Fruit fly (Drosophila melanogaster) whole organism, embryonic: ENCODE results near the gene CG3517.

Experiments
- Bgb ChIP-seq: fragments of 200-800 bp; sonication (Bioruptor generic); IDR thresholded peaks from 2 replicates; pipeline ENCODE4 v1.3.6; 2022; ENCODE audit warnings: missing biosample characterization, missing genetic modification characterization; ENCODE audit not compliant: partially characterized antibody
- Blimp-1 ChIP-seq: fragments of 200-800 bp; sonication (Bioruptor generic); optimal IDR thresholded peaks from 3 replicates; lab custom pipeline; 2018; ENCODE audit warnings: missing biosample characterization, missing genetic modification characterization, mild to moderate bottlenecking, moderate library complexity, missing genetic modification reagents
- BtbVII ChIP-seq: fragments of 200-800 bp; sonication (Bioruptor generic); optimal IDR thresholded peaks from 3 replicates; lab custom pipeline; 2017; ENCODE audit warnings: missing biosample characterization, mild to moderate bottlenecking, missing genetic modification characterization
- CG1024 ChIP-seq: fragments of 200-800 bp; sonication (Bioruptor generic); IDR thresholded peaks from 2 replicates; pipeline ENCODE4 v1.3.6; 2022; ENCODE audit warnings: missing biosample characterization, missing genetic modification characterization
- CG11696 ChIP-seq: fragments of 200-800 bp; sonication (Bioruptor generic); IDR thresholded peaks from 2 replicates; pipeline ENCODE4 v1.3.6; 2022; ENCODE audit warnings: missing biosample characterization, missing genetic modification characterization
- CG12071 ChIP-seq: fragments of 200-800 bp; sonication (Bioruptor generic); optimal IDR thresholded peaks from 3 replicates; lab custom pipeline; 2018; ENCODE audit warnings: missing biosample characterization, mild to moderate bottlenecking, missing genetic modification characterization
- CG12219 ChIP-seq: fragments of 200-800 bp; sonication (Bioruptor generic); optimal IDR thresholded peaks from 3 replicates; lab custom pipeline; 2018; ENCODE audit warnings: missing biosample characterization, mild to moderate bottlenecking, missing genetic modification characterization
- CG12236 ChIP-seq: fragments of 200-800 bp; sonication (Bioruptor generic); optimal IDR thresholded peaks from 2 replicates; lab custom pipeline; 2016; ENCODE audit warnings: missing biosample characterization, missing genetic modification characterization
- CG12659 ChIP-seq: fragments of 200-800 bp; sonication (Bioruptor generic); optimal IDR thresholded peaks from 3 replicates; lab custom pipeline; 2017; ENCODE audit warnings: mild to moderate bottlenecking, missing biosample characterization, missing genetic modification reagents, missing genetic modification characterization
- CG13424 ChIP-seq: fragments of 200-800 bp; sonication (Bioruptor generic); optimal IDR thresholded peaks from 2 replicates; lab custom pipeline; 2019; ENCODE audit warnings: missing biosample characterization, mild to moderate bottlenecking, missing genetic modification characterization, moderate library complexity
- CG13624 ChIP-seq: fragments of 200-800 bp; sonication (Bioruptor generic); optimal IDR thresholded peaks from 2 replicates; lab custom pipeline; 2016; ENCODE audit warnings: missing biosample characterization, missing genetic modification characterization
- CG15696 ChIP-seq: fragments of 200-800 bp; sonication (Bioruptor generic); optimal IDR thresholded peaks from 2 replicates; lab custom pipeline; 2019; ENCODE audit warnings: missing biosample characterization, mild to moderate bottlenecking, missing genetic modification characterization, moderate library complexity
- CG1603 ChIP-seq: fragments of 200-800 bp; sonication (Bioruptor generic); optimal IDR thresholded peaks from 2 replicates; lab custom pipeline; 2019; ENCODE audit warnings: missing biosample characterization, mild to moderate bottlenecking, missing genetic modification characterization, moderate library complexity
- CG1647 ChIP-seq: fragments of 200-800 bp; sonication (Bioruptor generic); optimal IDR thresholded peaks from 3 replicates; lab custom pipeline; 2016; ENCODE audit warnings: missing biosample characterization, missing genetic modification characterization
- CG16813 ChIP-seq: fragments of 200-800 bp; sonication (Bioruptor generic); IDR thresholded peaks from 3 replicates; pipeline ENCODE4 v1.3.6; 2022; ENCODE audit warnings: missing biosample characterization, missing genetic modification characterization; ENCODE audit not compliant: partially characterized antibody
- CG17385 ChIP-seq: fragments of 200-800 bp; sonication (Bioruptor generic); optimal IDR thresholded peaks from 3 replicates; lab custom pipeline; 2018; ENCODE audit warnings: missing biosample characterization, mild to moderate bottlenecking, missing genetic modification characterization
- CG1792 ChIP-seq: fragments of 200-800 bp; sonication (Bioruptor generic); optimal IDR thresholded peaks from 2 replicates; lab custom pipeline; 2016; ENCODE audit warnings: missing biosample characterization, missing genetic modification characterization
- CG2202 ChIP-seq: fragments of 200-800 bp; sonication (Bioruptor generic); optimal IDR thresholded peaks from 2 replicates; lab custom pipeline; 2018; ENCODE audit warnings: missing biosample characterization, mild to moderate bottlenecking, missing genetic modification characterization
- CG30431 ChIP-seq: fragments of 200-800 bp; sonication (Bioruptor generic); optimal IDR thresholded peaks from 2 replicates; lab custom pipeline; 2017; ENCODE audit warnings: missing biosample characterization, missing genetic modification characterization
- CG3726 ChIP-seq: fragments of 200-800 bp; sonication (Bioruptor generic); IDR thresholded peaks from 3 replicates; pipeline ENCODE4, ENCODE4 v1.3.6; 2022; ENCODE audit warnings: missing biosample characterization, missing genetic modification characterization
- CG3838 ChIP-seq: fragments of 200-800 bp; sonication (Bioruptor generic); optimal IDR thresholded peaks from 3 replicates; lab custom pipeline; 2016; ENCODE audit warnings: missing biosample characterization, missing genetic modification characterization
- CG4707 ChIP-seq: fragments of 200-800 bp; sonication (Bioruptor generic); optimal IDR thresholded peaks from 2 replicates; lab custom pipeline; 2018; ENCODE audit warnings: missing biosample characterization, mild to moderate bottlenecking, missing genetic modification characterization, moderate library complexity
- CG6254 ChIP-seq: fragments of 200-800 bp; sonication (Bioruptor generic); optimal IDR thresholded peaks from 3 replicates; lab custom pipeline; 2017; ENCODE audit warnings: mild to moderate bottlenecking, missing biosample characterization, missing genetic modification reagents, missing genetic modification characterization
- CG6854 ChIP-seq: fragments of 200-800 bp; sonication (Bioruptor generic); optimal IDR thresholded peaks from 3 replicates; lab custom pipeline; 2017; ENCODE audit warnings: missing biosample characterization, mild to moderate bottlenecking, missing genetic modification characterization
- CG7372 ChIP-seq: fragments of 200-800 bp; sonication (Bioruptor generic); IDR thresholded peaks from 2 replicates; pipeline ENCODE4 v1.3.6; 2022; ENCODE audit warnings: missing biosample characterization, missing genetic modification characterization
- CG7987 ChIP-seq: fragments of 200-800 bp; sonication (Bioruptor generic); optimal IDR thresholded peaks from 2 replicates; lab custom pipeline; 2018; ENCODE audit warnings: missing biosample characterization, mild to moderate bottlenecking, missing genetic modification characterization, moderate library complexity
- Hey ChIP-seq: fragments of 200-800 bp; sonication (Bioruptor generic); optimal IDR thresholded peaks from 3 replicates; lab custom pipeline; 2018; ENCODE audit warnings: missing biosample characterization, mild to moderate bottlenecking, missing genetic modification characterization
- Jarid2 ChIP-seq: fragments of 200-800 bp; sonication (Bioruptor generic); optimal IDR thresholded peaks from 3 replicates; lab custom pipeline; 2017; ENCODE audit warnings: mild to moderate bottlenecking, missing biosample characterization, missing genetic modification reagents, missing genetic modification characterization
- Nf-YB ChIP-seq: fragments of 200-800 bp; sonication (Bioruptor generic); optimal IDR thresholded peaks from 3 replicates; lab custom pipeline; 2019; ENCODE audit warnings: missing biosample characterization, mild to moderate bottlenecking, missing genetic modification characterization, moderate library complexity
- Scr ChIP-seq: fragments of 200-800 bp; sonication (Bioruptor generic); IDR thresholded peaks from 2 replicates; pipeline ENCODE4 v1.3.6; 2022; ENCODE audit warnings: missing biosample characterization, missing genetic modification characterization; ENCODE audit not compliant: partially characterized antibody
- Stat92E ChIP-seq, 3 experiments: fragments of >200 bp in 2 of 3; fragments of 200-800 bp in 1 of 3; sonication (Bioruptor generic) in 1 of 3; optimal IDR thresholded peaks; 2 replicates each; lab custom pipeline; 2017 to 2019; ENCODE audit warnings: missing biosample characterization in 3 of 3, missing genetic modification characterization in 3 of 3, mild to moderate bottlenecking in 1 of 3, moderate library complexity in 1 of 3
- Taf1 ChIP-seq: fragments of 200-800 bp; sonication (Bioruptor generic); IDR thresholded peaks from 2 replicates; pipeline ENCODE4 v1.3.6; 2022; ENCODE audit warnings: missing biosample characterization, missing genetic modification characterization
- Xbp1 ChIP-seq: fragments of 200-800 bp; sonication (Bioruptor generic); optimal IDR thresholded peaks from 3 replicates; lab custom pipeline; 2016; ENCODE audit warnings: missing biosample characterization, mild to moderate bottlenecking, missing genetic modification characterization
- aop ChIP-seq: fragments of 200-800 bp; sonication (Bioruptor generic); IDR thresholded peaks from 2 replicates; pipeline ENCODE4 v1.3.6; 2022; ENCODE audit warnings: missing biosample characterization, missing genetic modification characterization
- ara ChIP-seq: fragments of 200-800 bp; sonication (Bioruptor generic); IDR thresholded peaks from 2 replicates; pipeline ENCODE4 v1.3.6; 2022; ENCODE audit warnings: missing biosample characterization, missing genetic modification characterization
- az2 ChIP-seq: fragments of 200-800 bp; sonication (Bioruptor generic); optimal IDR thresholded peaks from 3 replicates; lab custom pipeline; 2016; ENCODE audit warnings: missing biosample characterization, missing genetic modification characterization
- chif ChIP-seq, 2 experiments: fragments of 200-800 bp; sonication (Bioruptor generic); optimal IDR thresholded peaks; 3 replicates each; lab custom pipeline; 2016; ENCODE audit warnings: missing biosample characterization in 2 of 2, missing genetic modification characterization in 2 of 2
- chm ChIP-seq: fragments of 200-800 bp; sonication (Bioruptor generic); IDR thresholded peaks from 2 replicates; pipeline ENCODE4 v1.3.6; 2022; ENCODE audit warnings: missing biosample characterization, missing genetic modification characterization
- dysf ChIP-seq: fragments of 200-800 bp; sonication (Bioruptor generic); IDR thresholded peaks from 3 replicates; pipeline ENCODE4 v1.3.6; 2022; ENCODE audit warnings: missing biosample characterization, missing genetic modification characterization
- gce ChIP-seq: fragments of 200-800 bp; sonication (Bioruptor generic); IDR thresholded peaks from 3 replicates; pipeline ENCODE4 v1.3.6; 2022; ENCODE audit warnings: missing biosample characterization, missing genetic modification characterization
- ham ChIP-seq: fragments of 200-800 bp; sonication (Bioruptor generic); IDR thresholded peaks from 2 replicates; pipeline ENCODE4 v1.3.6; 2022; ENCODE audit warnings: missing biosample characterization, missing genetic modification characterization
- kay ChIP-seq: fragments of 200-800 bp; sonication (Bioruptor generic); optimal IDR thresholded peaks from 2 replicates; lab custom pipeline; 2016; ENCODE audit warnings: missing biosample characterization, missing genetic modification characterization
- klu ChIP-seq: fragments of 200-800 bp; sonication (Bioruptor generic); IDR thresholded peaks from 2 replicates; pipeline ENCODE4 v1.3.6; 2022; ENCODE audit warnings: missing biosample characterization, missing genetic modification characterization
- lbe ChIP-seq: fragments of 200-800 bp; sonication (Bioruptor generic); optimal IDR thresholded peaks from 2 replicates; lab custom pipeline; 2016; ENCODE audit warnings: missing biosample characterization, mild to moderate bottlenecking, missing genetic modification characterization
- odd ChIP-seq: fragments of 200-800 bp; sonication (Bioruptor generic); optimal IDR thresholded peaks from 2 replicates; lab custom pipeline; 2017; ENCODE audit warnings: missing biosample characterization, mild to moderate bottlenecking, missing genetic modification characterization
- p53 ChIP-seq: fragments of 200-800 bp; sonication (Bioruptor generic); optimal IDR thresholded peaks from 2 replicates; lab custom pipeline; 2016; ENCODE audit warnings: missing biosample characterization, missing genetic modification characterization
- psq ChIP-seq: fragments of 200-800 bp; sonication (Bioruptor generic); optimal IDR thresholded peaks from 2 replicates; lab custom pipeline; 2017; ENCODE audit warnings: missing biosample characterization, missing genetic modification characterization
- tio ChIP-seq: fragments of 200-800 bp; sonication (Bioruptor generic); optimal IDR thresholded peaks from 2 replicates; lab custom pipeline; 2017; ENCODE audit warnings: missing biosample characterization, missing genetic modification characterization, inconsistent platforms
- vfl ChIP-seq: fragments of 200-800 bp; sonication (Bioruptor generic); optimal IDR thresholded peaks from 2 replicates; lab custom pipeline; 2016; ENCODE audit warnings: missing biosample characterization, missing genetic modification characterization

CG3517 gene

dm6 chr3R:19463874-19464549, 39.0 kb upstream of the CG3517 start (continued):
- no peak for TF ChIP-seq Bgb (GFP tag; lab: Robert Waterston, UW)
- TF ChIP-seq CG12659 (GFP tag; lab: Kevin White, UChicago) = peak; percentile 67
- peak; percentile 23 for TF ChIP-seq CG1792 (GFP tag; lab: Kevin White, UChicago)
- TF ChIP-seq tio (GFP tag; lab: Kevin White, UChicago) = peak; percentile 33
- peak; percentile 80 for TF ChIP-seq CG15696 (tag; lab: Kevin White, UChicago)
- TF ChIP-seq CG17385 (GFP tag; lab: Kevin White, UChicago) = peak; percentile 49
- peak; percentile 81 for TF ChIP-seq CG4707 (GFP tag; lab: Kevin White, UChicago)
- no peak for TF ChIP-seq Stat92E (GFP tag; optimal IDR thresholded peaks at IDR 0.05; lab: Kevin White, UChicago)
- TF ChIP-seq BtbVII (GFP tag; lab: Kevin White, UChicago) = peak; percentile 69
- peak; percentile 18; the same call in 1 of the 2 replicates for TF ChIP-seq CG1024 (GFP tag; lab: Robert Waterston, UW)
- TF ChIP-seq dysf (GFP tag; lab: Robert Waterston, UW) = 0 out of 3 replicates have a peak, but pooled peaks have one; percentile 21
- TF ChIP-seq CG6254 (GFP tag; lab: Kevin White, UChicago) = peak; percentile 76
- TF ChIP-seq CG12219 = peak; percentile 60
- TF ChIP-seq aop (GFP tag; lab: Robert Waterston, UW) = no peak
- TF ChIP-seq CG1603 (tag; lab: Kevin White, UChicago) = peak; percentile 55
- peak; percentile 22 for TF ChIP-seq CG13424 (tag; lab: Kevin White, UChicago)
- TF ChIP-seq ham (GFP tag; lab: Robert Waterston, UW) = no peak
- TF ChIP-seq Jarid2 (GFP tag; lab: Kevin White, UChicago) = no peak
- peak; percentile 61 for TF ChIP-seq CG3838 (GFP tag; lab: Kevin White, UChicago)
- TF ChIP-seq CG13624 (GFP tag; lab: Kevin White, UChicago) = peak; percentile 14
- peak; percentile 39 for TF ChIP-seq Hey (tag; lab: Kevin White, UChicago)
- TF ChIP-seq CG12071 (GFP tag; lab: Kevin White, UChicago) = peak; percentile 81
- TF ChIP-seq CG7987 (GFP tag; lab: Kevin White, UChicago) = peak; percentile 77
- TF ChIP-seq klu = no peak
- peak; percentile 55; the same call in 1 of the 2 replicates for TF ChIP-seq ara (GFP tag; lab: Robert Waterston, UW)
- peak; percentile 72 for TF ChIP-seq CG12236
- peak; percentile 61 for TF ChIP-seq p53 (GFP tag; lab: Kevin White, UChicago)
- TF ChIP-seq CG7372 (GFP tag; lab: Robert Waterston, UW) = no peak
- TF ChIP-seq Xbp1 (GFP tag; lab: Kevin White, UChicago) = peak; percentile 13
- TF ChIP-seq CG2202 (tag; lab: Kevin White, UChicago) = peak; percentile 86
- no peak for TF ChIP-seq az2 (GFP tag; lab: Kevin White, UChicago)
- TF ChIP-seq psq (GFP tag; lab: Kevin White, UChicago) = peak; percentile 41
- peak; percentile 33 for TF ChIP-seq CG30431 (GFP tag; lab: Kevin White, UChicago)
- TF ChIP-seq chif (GFP tag; optimal IDR thresholded peaks at IDR 0.05; lab: Kevin White, UChicago) = peak; percentile 29 to 66
- peak; percentile 20 for TF ChIP-seq CG1647
- no peak for TF ChIP-seq vfl (GFP tag; lab: Kevin White, UChicago)
- no peak for TF ChIP-seq gce
- TF ChIP-seq CG6854 = peak; percentile 64
- peak; percentile 76 for TF ChIP-seq chm (GFP tag; lab: Robert Waterston, UW)
- TF ChIP-seq CG16813 (GFP tag; lab: Robert Waterston, UW) = no peak
- TF ChIP-seq Nf-YB (GFP tag; lab: Kevin White, UChicago) = peak; percentile 41
- no peak for TF ChIP-seq lbe (GFP tag; lab: Kevin White, UChicago)
- TF ChIP-seq kay (GFP tag; lab: Kevin White, UChicago) = no peak
- no peak for TF ChIP-seq CG3726
- TF ChIP-seq Blimp-1 = peak; percentile 76
- TF ChIP-seq odd (GFP tag; lab: Kevin White, UChicago) = peak; percentile 82
- no peak for TF ChIP-seq Scr
- no peak for TF ChIP-seq CG11696 (GFP tag; lab: Robert Waterston, UW)
- TF ChIP-seq Taf1 (GFP tag; lab: Robert Waterston, UW) = no peak
